Fruit fly (Drosophila melanogaster): Measurements from ENCODE around the gene CG40228.

DNA sequence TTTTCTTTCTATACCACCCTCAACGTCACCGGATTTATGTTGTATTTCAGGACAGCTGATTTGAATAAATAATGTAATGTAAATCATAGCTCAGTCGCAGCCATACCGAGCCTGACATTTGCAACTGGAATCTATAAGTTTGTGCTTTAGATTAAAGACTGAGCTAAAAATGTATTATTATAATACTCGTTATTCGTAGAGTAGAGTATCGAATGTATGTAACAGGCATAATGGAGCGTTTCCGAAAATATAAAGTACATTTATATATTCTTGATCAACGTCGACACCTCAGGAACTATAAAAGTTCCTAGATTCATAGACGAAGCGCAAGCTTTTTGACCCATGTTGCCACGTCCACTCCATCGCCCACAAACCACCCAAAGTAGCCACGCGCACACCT lies 1.3 kb upstream of the CG40228 start:
- TF ChIP-seq cic (GFP tag; optimal IDR thresholded peaks at IDR 0.05) (no peak), kay (GFP tag; ENCODE audit: borderline replicate concordance) (no peak), CG11617 (GFP tag; optimal IDR thresholded peaks at IDR 0.05) (no peak), CG33017 (tag; optimal IDR thresholded peaks at IDR 0.05) (no peak), CG14711 (tag; optimal IDR thresholded peaks at IDR 0.05) (no peak), Clk (GFP tag; optimal IDR thresholded peaks at IDR 0.05) (no peak), Hr96 (GFP tag; optimal IDR thresholded peaks at IDR 0.05) (no peak), CG1620 (GFP tag; optimal IDR thresholded peaks at IDR 0.05) (no peak), cnc (optimal IDR thresholded peaks at IDR 0.05) (no peak), toe (GFP tag; optimal IDR thresholded peaks at IDR 0.05) (no peak)
